Worm (Caenorhabditis elegans) whole organism, late embryonic: ENCODE data around the gene skr-18.

Experiments
- C08G9.2 ChIP-seq: sonication (generic microtip); optimal IDR thresholded peaks from 2 replicates; lab custom pipeline; 2016; ENCODE audit warnings: mild to moderate bottlenecking, missing genetic modification characterization, moderate library complexity, missing compliant biosample characterization
- F13H6.1 ChIP-seq: sonication (generic microtip); optimal IDR thresholded peaks from 2 replicates; lab custom pipeline; 2016; ENCODE audit warnings: missing genetic modification characterization, missing compliant biosample characterization
- K02D7.2 ChIP-seq: sonication (generic microtip); optimal IDR thresholded peaks from 2 replicates; lab custom pipeline; 2017; ENCODE audit warnings: mild to moderate bottlenecking, missing genetic modification characterization, missing compliant biosample characterization
- ceh-19 ChIP-seq: fragments of 200-800 bp; sonication (Bioruptor generic); optimal IDR thresholded peaks from 2 replicates; lab custom pipeline; 2018; ENCODE audit warnings: mild to moderate bottlenecking, missing genetic modification characterization, missing compliant biosample characterization
- ceh-2 ChIP-seq: sonication (generic microtip); optimal IDR thresholded peaks from 2 replicates; lab custom pipeline; 2016; ENCODE audit warnings: missing genotype, missing genetic modification characterization, missing compliant biosample characterization
- ceh-22 ChIP-seq: sonication (generic microtip); optimal IDR thresholded peaks from 2 replicates; lab custom pipeline; 2017; ENCODE audit warnings: missing biosample characterization, missing genetic modification characterization
- ceh-30 ChIP-seq: fragments of 150-350 bp; optimal IDR thresholded peaks from 2 replicates; lab custom pipeline; 2014; ENCODE audit warnings: missing biosample characterization, missing genetic modification characterization
- ceh-34 ChIP-seq: sonication (generic microtip); optimal IDR thresholded peaks from 2 replicates; lab custom pipeline; 2016; ENCODE audit warnings: mild to moderate bottlenecking, missing genetic modification characterization, missing compliant biosample characterization
- ceh-45 ChIP-seq: fragments of 200-800 bp; sonication (Bioruptor generic); IDR thresholded peaks from 2 replicates; pipeline ENCODE4 v1.3.6; 2022; ENCODE audit warnings: missing genetic modification reagents, missing genetic modification characterization, missing compliant biosample characterization
- ceh-48 ChIP-seq: sonication (generic microtip); optimal IDR thresholded peaks from 2 replicates; lab custom pipeline; 2016; ENCODE audit warnings: missing genetic modification characterization, inconsistent platforms, missing compliant biosample characterization
- ceh-9 ChIP-seq: sonication (generic microtip); optimal IDR thresholded peaks from 2 replicates; lab custom pipeline; 2016; ENCODE audit warnings: mild to moderate bottlenecking, missing genetic modification characterization, inconsistent platforms, missing compliant biosample characterization
- dmd-4 ChIP-seq: sonication (generic microtip); optimal IDR thresholded peaks from 2 replicates; lab custom pipeline; 2016; ENCODE audit warnings: borderline replicate concordance, missing genetic modification characterization, missing compliant biosample characterization
- elt-2 ChIP-seq: sonication (generic microtip); optimal IDR thresholded peaks from 2 replicates; lab custom pipeline; 2016; ENCODE audit warnings: missing genetic modification reagents, missing genetic modification characterization, missing compliant biosample characterization
- ets-4 ChIP-seq: sonication (generic microtip); optimal IDR thresholded peaks from 2 replicates; lab custom pipeline; 2016; ENCODE audit warnings: missing genetic modification characterization, missing compliant biosample characterization
- fax-1 ChIP-seq: sonication (generic microtip); optimal IDR thresholded peaks from 2 replicates; lab custom pipeline; 2016; ENCODE audit warnings: missing genotype, missing genetic modification characterization, missing compliant biosample characterization
- fkh-10 ChIP-seq: fragments of 150-350 bp; optimal IDR thresholded peaks from 2 replicates; lab custom pipeline; 2014; ENCODE audit warnings: missing biosample characterization, missing genetic modification reagents, missing genetic modification characterization
- fkh-6 ChIP-seq: sonication (generic microtip); optimal IDR thresholded peaks from 2 replicates; lab custom pipeline; 2016; ENCODE audit warnings: missing genetic modification characterization, missing compliant biosample characterization
- gmeb-2 ChIP-seq: sonication (generic microtip); optimal IDR thresholded peaks from 2 replicates; lab custom pipeline; 2016; ENCODE audit warnings: missing genetic modification characterization, inconsistent platforms, missing compliant biosample characterization
- hlh-13 ChIP-seq: fragments of 200-800 bp; sonication (Bioruptor generic); optimal IDR thresholded peaks from 2 replicates; lab custom pipeline; 2018; ENCODE audit warnings: mild to moderate bottlenecking, missing genetic modification characterization, missing compliant biosample characterization
- hlh-15 ChIP-seq: sonication (generic microtip); optimal IDR thresholded peaks from 2 replicates; lab custom pipeline; 2016; ENCODE audit warnings: missing genetic modification characterization, missing compliant biosample characterization
- hlh-30 ChIP-seq: sonication (generic microtip); optimal IDR thresholded peaks from 2 replicates; lab custom pipeline; 2017; ENCODE audit warnings: antibody characterized with exemption, missing genetic modification characterization, missing compliant biosample characterization; ENCODE audit not compliant: insufficient read depth
- hlh-8 ChIP-seq: sonication (generic microtip); optimal IDR thresholded peaks from 2 replicates; lab custom pipeline; 2016; ENCODE audit warnings: missing genotype, missing genetic modification characterization, missing compliant biosample characterization
- madf-2 ChIP-seq: sonication (generic microtip); optimal IDR thresholded peaks from 2 replicates; lab custom pipeline; 2017; ENCODE audit warnings: missing genetic modification characterization, missing compliant biosample characterization
- mec-3 ChIP-seq: sonication (generic microtip); optimal IDR thresholded peaks from 2 replicates; lab custom pipeline; 2016; ENCODE audit warnings: borderline replicate concordance, missing genetic modification characterization, missing compliant biosample characterization
- nhr-11 ChIP-seq: fragments of 150-350 bp; optimal IDR thresholded peaks from 2 replicates; lab custom pipeline; 2014; ENCODE audit warnings: missing biosample characterization, missing genetic modification characterization
- odd-2 ChIP-seq: sonication (generic microtip); optimal IDR thresholded peaks from 2 replicates; lab custom pipeline; 2017; ENCODE audit warnings: antibody characterized with exemption, mild to moderate bottlenecking, missing genetic modification characterization, missing compliant biosample characterization
- pha-2 ChIP-seq: sonication (generic microtip); optimal IDR thresholded peaks from 2 replicates; lab custom pipeline; 2017; ENCODE audit warnings: mild to moderate bottlenecking, missing genetic modification characterization, missing compliant biosample characterization
- ref-2 ChIP-seq: sonication (generic microtip); optimal IDR thresholded peaks from 2 replicates; lab custom pipeline; 2016; ENCODE audit warnings: missing genetic modification characterization, missing compliant biosample characterization
- rnt-1 ChIP-seq: sonication (generic microtip); optimal IDR thresholded peaks from 2 replicates; lab custom pipeline; 2016; ENCODE audit warnings: missing genetic modification characterization, missing compliant biosample characterization
- sdc-2 ChIP-seq: sonication (generic microtip); optimal IDR thresholded peaks from 2 replicates; lab custom pipeline; 2016; ENCODE audit warnings: missing genotype, missing genetic modification characterization, missing compliant biosample characterization
- sox-2 ChIP-seq: fragments of 200-800 bp; sonication (Bioruptor generic); IDR thresholded peaks from 2 replicates; pipeline ENCODE4 v1.3.6; 2022; ENCODE audit warnings: missing genetic modification reagents, missing genetic modification characterization, missing compliant biosample characterization
- sox-4 ChIP-seq: sonication (generic microtip); optimal IDR thresholded peaks from 2 replicates; lab custom pipeline; 2017; ENCODE audit warnings: mild to moderate bottlenecking, missing genetic modification characterization, inconsistent platforms, missing compliant biosample characterization
- syd-9 ChIP-seq: sonication (generic microtip); optimal IDR thresholded peaks from 2 replicates; lab custom pipeline; 2016; ENCODE audit warnings: mild to moderate bottlenecking, missing genetic modification characterization, moderate library complexity, missing compliant biosample characterization
- tbx-2 ChIP-seq: sonication (generic microtip); optimal IDR thresholded peaks from 2 replicates; lab custom pipeline; 2016; ENCODE audit warnings: missing genetic modification characterization, missing compliant biosample characterization
- tbx-7 ChIP-seq: sonication (generic microtip); optimal IDR thresholded peaks from 2 replicates; lab custom pipeline; 2016; ENCODE audit warnings: missing genotype, missing genetic modification characterization, missing compliant biosample characterization
- ttx-3 ChIP-seq: sonication (generic microtip); optimal IDR thresholded peaks from 2 replicates; lab custom pipeline; 2016; ENCODE audit warnings: missing genetic modification reagents, missing genetic modification characterization, missing compliant biosample characterization
- unc-55 ChIP-seq: sonication (generic microtip); optimal IDR thresholded peaks from 2 replicates; lab custom pipeline; 2017; ENCODE audit warnings: missing biosample characterization, missing genetic modification reagents, missing genetic modification characterization
- unc-86 ChIP-seq: sonication (generic microtip); optimal IDR thresholded peaks from 2 replicates; lab custom pipeline; 2016; ENCODE audit warnings: missing genetic modification characterization, missing compliant biosample characterization
- ztf-16 ChIP-seq: sonication (generic microtip); optimal IDR thresholded peaks from 2 replicates; lab custom pipeline; 2017; ENCODE audit warnings: missing genetic modification characterization, missing compliant biosample characterization

The skr-18 gene

DNA sequence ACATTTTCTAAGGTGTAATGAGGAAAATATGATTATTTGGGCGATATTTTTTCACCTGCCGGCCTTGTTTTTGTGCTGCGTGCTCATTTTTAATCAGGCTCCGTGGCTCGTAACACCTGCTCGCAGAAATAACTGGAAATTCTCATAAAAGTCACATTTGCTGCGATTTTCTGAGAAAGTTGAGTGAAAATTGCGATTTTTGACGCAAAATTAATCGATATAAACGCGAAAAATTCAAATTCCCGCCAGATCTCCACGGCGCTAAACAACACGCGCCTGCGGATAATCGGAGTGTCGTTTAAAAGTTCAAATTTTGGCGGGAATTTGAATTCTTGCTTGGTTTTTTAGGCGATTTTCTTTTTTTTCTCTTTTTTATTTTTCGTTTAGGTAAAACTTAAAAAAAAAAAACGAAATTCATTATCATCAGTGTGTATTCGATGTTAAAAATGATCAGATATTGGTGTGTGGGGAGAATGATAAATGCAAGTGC, 11.8 kb upstream of the skr-18 start, which contains the start of gene Y55F3BL.6:
Gene Y55F3BL.6, minus strand, starts transcription at position 51 of the 490 bp plus-strand sequence.
- no peak for TF ChIP-seq tbx-2 (tag; lab: Kevin White, UChicago)
- TF ChIP-seq tbx-7 (tag; lab: Kevin White, UChicago) = no peak
- no peak for TF ChIP-seq sox-2 (GFP tag; lab: Robert Waterston, UW)

ce11 chrIV:805693-806092, 10.5 kb upstream of the skr-18 start:
- peak; percentile 27 for TF ChIP-seq ceh-48 (tag; lab: Kevin White, UChicago)
- TF ChIP-seq pha-2 (tag; lab: Kevin White, UChicago) = no peak
- no peak for TF ChIP-seq hlh-30 (tag; lab: Kevin White, UChicago)

- no peak for TF ChIP-seq ztf-16 (tag; lab: Kevin White, UChicago)
- no peak for TF ChIP-seq hlh-13 (GFP tag; lab: Kevin White, UChicago)
- no peak for TF ChIP-seq dmd-4 (tag; lab: Kevin White, UChicago)
- TF ChIP-seq fax-1 (tag; lab: Kevin White, UChicago) = no peak
Observed at ce11 chrIV:804802-805201, 9.6 kb upstream of the skr-18 start, which contains the start of gene Y55F3BL.4. TSS of gene Y55F3BL.4 (plus strand) at chrIV:805102.

DNA sequence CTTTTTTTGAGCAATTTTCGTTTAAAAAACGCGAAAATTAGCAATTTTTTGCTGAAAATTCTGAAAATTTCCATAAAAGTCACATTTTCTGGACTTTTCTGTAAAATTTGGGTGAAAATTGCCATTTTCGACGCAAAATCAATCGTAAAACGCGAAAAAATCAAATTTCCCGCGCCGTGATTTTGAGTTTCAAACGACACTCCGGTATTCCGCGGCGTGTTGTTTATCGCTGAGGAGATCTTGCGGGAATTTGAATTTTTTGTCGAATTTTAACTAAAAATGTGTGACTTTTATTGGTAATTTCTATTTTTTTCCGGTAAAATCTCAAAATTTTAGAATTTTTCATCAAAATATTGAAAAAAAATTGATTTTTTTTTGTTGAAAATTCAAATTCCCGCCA, 5.9 kb upstream of the skr-18 start:
- TF ChIP-seq ceh-22 (tag; lab: Kevin White, UChicago) (no peak), unc-86 (tag; lab: Kevin White, UChicago) (no peak), ztf-16 (tag; lab: Kevin White, UChicago) (no peak), rnt-1 (tag; lab: Kevin White, UChicago) (no peak), ceh-34 (tag; lab: Kevin White, UChicago) (no peak), sdc-2 (tag; lab: Kevin White, UChicago) (no peak)

DNA sequence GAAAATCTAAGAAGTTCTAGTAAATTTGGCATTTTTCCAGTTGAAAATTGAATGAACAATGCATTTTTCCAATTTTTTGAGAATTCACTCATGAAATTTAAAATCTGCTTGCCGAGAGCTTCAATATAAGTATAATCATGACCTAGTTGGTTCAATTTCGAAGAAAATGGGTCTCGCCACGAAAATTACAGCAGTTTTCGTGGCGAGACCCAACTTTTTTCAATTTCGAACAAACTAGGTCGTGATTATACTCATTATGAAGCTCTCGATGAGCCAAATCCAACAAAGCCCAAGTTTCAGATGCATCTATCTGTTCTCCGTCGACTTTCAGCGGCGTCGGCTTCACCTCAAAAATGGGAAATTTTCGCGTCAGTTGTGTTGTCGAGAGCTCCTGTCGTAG, 5.3 kb upstream of the skr-18 start, which contains the start of gene mrpl-46:
Gene mrpl-46, plus strand, starts transcription at position 301 of the 400 bp plus-strand sequence.
- no peak for TF ChIP-seq ztf-16 (tag; lab: Kevin White, UChicago)
- no peak for TF ChIP-seq F13H6.1 (tag; lab: Kevin White, UChicago)
- no peak for TF ChIP-seq ceh-30 (tag; lab: Kevin White, UChicago)
- no peak for TF ChIP-seq odd-2 (tag; lab: Kevin White, UChicago)
- no peak for TF ChIP-seq gmeb-2 (tag; lab: Kevin White, UChicago)
- TF ChIP-seq ttx-3 (tag; lab: Kevin White, UChicago) = no peak
- TF ChIP-seq ceh-45 (GFP tag; lab: Robert Waterston, UW) = no peak
- no peak for TF ChIP-seq ref-2 (tag; lab: Kevin White, UChicago)
- no peak for TF ChIP-seq sdc-2 (tag; lab: Kevin White, UChicago)
- TF ChIP-seq ceh-34 (tag; lab: Kevin White, UChicago) = no peak
- TF ChIP-seq nhr-11 = no peak
- TF ChIP-seq hlh-15 (tag; lab: Kevin White, UChicago) = no peak
- no peak for TF ChIP-seq hlh-8 (tag; lab: Kevin White, UChicago)

- TF ChIP-seq madf-2 (no peak), hlh-8 (tag; lab: Kevin White, UChicago) (peak; percentile 94), hlh-15 (tag; lab: Kevin White, UChicago) (peak; percentile 65), unc-55 (GFP tag; lab: Kevin White, UChicago) (no peak), ets-4 (tag; lab: Kevin White, UChicago) (peak; percentile 86), elt-2 (tag; lab: Kevin White, UChicago) (peak; percentile 91), dmd-4 (tag; lab: Kevin White, UChicago) (no peak), ref-2 (tag; lab: Kevin White, UChicago) (peak; percentile 93), sox-4 (tag; lab: Kevin White, UChicago) (no peak), K02D7.2 (tag; lab: Kevin White, UChicago) (no peak), C08G9.2 (tag; lab: Kevin White, UChicago) (peak; percentile 85), ztf-16 (tag; lab: Kevin White, UChicago) (peak; percentile 60), mec-3 (tag; lab: Kevin White, UChicago) (peak; percentile 59), ceh-19 (GFP tag; lab: Kevin White, UChicago) (peak; percentile 78), tbx-2 (tag; lab: Kevin White, UChicago) (peak; percentile 93), ceh-2 (tag; lab: Kevin White, UChicago) (peak; percentile 88), syd-9 (tag; lab: Kevin White, UChicago) (no peak), hlh-13 (GFP tag; lab: Kevin White, UChicago) (no peak), fkh-6 (peak; percentile 61), ceh-9 (tag; lab: Kevin White, UChicago) (no peak), fkh-10 (GFP tag; lab: Kevin White, UChicago) (no peak), ceh-30 (tag; lab: Kevin White, UChicago) (no peak), sdc-2 (tag; lab: Kevin White, UChicago) (no peak)
Observed at ce11 chrIV:796521-797073, 1.4 kb upstream of the skr-18 start, which contains the start of the genes F56B3.11 and ech-5. TSS of gene F56B3.11 (minus strand) at chrIV:796571. TSS of gene ech-5 (plus strand) at chrIV:797023.
